Fruit fly (Drosophila melanogaster) whole organism, embryonic: ENCODE results near the gene CG13031.

Source experiments
- ATbp ChIP-seq: fragments of 200-800 bp; sonication (Bioruptor generic); optimal IDR thresholded peaks from 2 replicates; lab custom pipeline; 2017; ENCODE audit warnings: missing biosample characterization, mild to moderate bottlenecking, missing genetic modification characterization, missing genetic modification reagents
- Blimp-1 ChIP-seq: fragments of 200-800 bp; sonication (Bioruptor generic); optimal IDR thresholded peaks from 3 replicates; lab custom pipeline; 2018; ENCODE audit warnings: missing biosample characterization, missing genetic modification characterization, mild to moderate bottlenecking, moderate library complexity, missing genetic modification reagents
- C15 ChIP-seq: fragments of 200-800 bp; sonication (Bioruptor generic); IDR thresholded peaks from 3 replicates; pipeline ENCODE4 v1.3.6; 2022; ENCODE audit warnings: missing biosample characterization, missing genetic modification characterization
- CG10267 ChIP-seq: fragments of 200-800 bp; sonication (Bioruptor generic); optimal IDR thresholded peaks from 2 replicates; lab custom pipeline; 2018; ENCODE audit warnings: missing biosample characterization, mild to moderate bottlenecking, missing genetic modification characterization, moderate library complexity
- CG10366 ChIP-seq: fragments of 200-800 bp; sonication (Bioruptor generic); IDR thresholded peaks from 2 replicates; pipeline ENCODE4 v1.3.6; 2022; ENCODE audit warnings: missing biosample characterization, missing genetic modification characterization
- CG10979 ChIP-seq: fragments of 200-800 bp; sonication (Bioruptor generic); optimal IDR thresholded peaks from 2 replicates; lab custom pipeline; 2018; ENCODE audit warnings: missing biosample characterization, mild to moderate bottlenecking, missing genetic modification characterization, moderate library complexity
- CG11504 ChIP-seq: fragments of 200-800 bp; sonication (Bioruptor generic); optimal IDR thresholded peaks from 3 replicates; lab custom pipeline; 2019; ENCODE audit warnings: missing biosample characterization, mild to moderate bottlenecking, missing genetic modification characterization, moderate library complexity
- CG11696 ChIP-seq: fragments of 200-800 bp; sonication (Bioruptor generic); IDR thresholded peaks from 2 replicates; pipeline ENCODE4 v1.3.6; 2022; ENCODE audit warnings: missing biosample characterization, missing genetic modification characterization
- CG14667 ChIP-seq: fragments of 200-800 bp; sonication (Bioruptor generic); IDR thresholded peaks from 2 replicates; pipeline ENCODE4 v1.3.6; 2022; ENCODE audit warnings: missing biosample characterization, missing genetic modification characterization
- CG14710 ChIP-seq: fragments of 200-800 bp; sonication (Bioruptor generic); optimal IDR thresholded peaks from 3 replicates; lab custom pipeline; 2019; ENCODE audit warnings: missing biosample characterization, mild to moderate bottlenecking, missing genetic modification characterization, moderate library complexity
- CG1529 ChIP-seq: fragments of 200-800 bp; sonication (Bioruptor generic); optimal IDR thresholded peaks from 3 replicates; lab custom pipeline; 2018; ENCODE audit warnings: missing biosample characterization, missing genetic modification characterization
- CG17359 ChIP-seq: fragments of 200-800 bp; sonication (Bioruptor generic); optimal IDR thresholded peaks from 3 replicates; lab custom pipeline; 2018; ENCODE audit warnings: missing biosample characterization, mild to moderate bottlenecking, missing genetic modification characterization, moderate library complexity
- CG18262 ChIP-seq: fragments of 200-800 bp; optimal IDR thresholded peaks from 3 replicates; lab custom pipeline; 2019; ENCODE audit warnings: missing biosample characterization, mild to moderate bottlenecking, missing genetic modification characterization, moderate library complexity
- CG18619 ChIP-seq: fragments of 200-800 bp; sonication (Bioruptor generic); optimal IDR thresholded peaks from 3 replicates; lab custom pipeline; 2017; ENCODE audit warnings: missing biosample characterization, mild to moderate bottlenecking, missing genetic modification characterization
- CG2678 ChIP-seq: fragments of 200-800 bp; sonication (Bioruptor generic); optimal IDR thresholded peaks from 3 replicates; lab custom pipeline; 2019; ENCODE audit warnings: missing biosample characterization, mild to moderate bottlenecking, missing genetic modification characterization, moderate library complexity
- CG2712 ChIP-seq: fragments of 200-800 bp; optimal IDR thresholded peaks from 3 replicates; lab custom pipeline; 2019; ENCODE audit warnings: missing biosample characterization, mild to moderate bottlenecking, missing genetic modification characterization, moderate library complexity
- CG31441 ChIP-seq: fragments of 200-800 bp; sonication (Bioruptor generic); IDR thresholded peaks from 2 replicates; pipeline ENCODE4 v1.3.6; 2022; ENCODE audit warnings: missing biosample characterization, missing genetic modification characterization
- CG7839 ChIP-seq: fragments of 200-800 bp; sonication (Bioruptor generic); optimal IDR thresholded peaks from 3 replicates; lab custom pipeline; 2018; ENCODE audit warnings: missing biosample characterization, mild to moderate bottlenecking, missing genetic modification characterization, moderate library complexity
- D ChIP-seq, 2 experiments: fragments of 200-800 bp in 1 of 2; fragments of >200 bp in 1 of 2; sonication (Bioruptor generic) in 1 of 2; optimal IDR thresholded peaks; 2 replicates in 1 of 2; 3 replicates in 1 of 2; lab custom pipeline; 2017; ENCODE audit warnings: mild to moderate bottlenecking in 1 of 2, missing biosample characterization in 1 of 2, missing genetic modification characterization in 1 of 2, missing genetic modification reagents in 1 of 2
- Dfd ChIP-seq, 2 experiments: fragments of >200 bp; optimal IDR thresholded peaks; 2 replicates each; lab custom pipeline; 2017; ENCODE audit warnings: missing biosample characterization in 2 of 2, missing genetic modification characterization in 2 of 2
- Hey ChIP-seq: fragments of 200-800 bp; sonication (Bioruptor generic); optimal IDR thresholded peaks from 3 replicates; lab custom pipeline; 2018; ENCODE audit warnings: missing biosample characterization, mild to moderate bottlenecking, missing genetic modification characterization
- MESR4 ChIP-seq: fragments of 200-800 bp; sonication (Bioruptor generic); optimal IDR thresholded peaks from 2 replicates; lab custom pipeline; 2018; ENCODE audit warnings: missing biosample characterization, mild to moderate bottlenecking, missing genetic modification characterization, moderate library complexity
- Mes4 ChIP-seq: fragments of 200-800 bp; sonication (Bioruptor generic); optimal IDR thresholded peaks from 2 replicates; lab custom pipeline; 2016; ENCODE audit warnings: missing biosample characterization, missing genetic modification characterization
- Pdp1 ChIP-seq, 2 experiments: fragments of 200-800 bp; sonication (Bioruptor generic); optimal IDR thresholded peaks; 3 replicates each; lab custom pipeline; 2016; ENCODE audit warnings: missing biosample characterization in 2 of 2, missing genetic modification characterization in 2 of 2, mild to moderate bottlenecking in 1 of 2, moderate library complexity in 1 of 2
- Sox100B ChIP-seq: fragments of 200-800 bp; sonication (Bioruptor generic); optimal IDR thresholded peaks from 3 replicates; lab custom pipeline; 2018; ENCODE audit warnings: missing biosample characterization, mild to moderate bottlenecking, missing genetic modification characterization
- ac ChIP-seq: fragments of 200-800 bp; sonication (Bioruptor generic); optimal IDR thresholded peaks from 3 replicates; lab custom pipeline; 2017; ENCODE audit warnings: missing biosample characterization, mild to moderate bottlenecking, missing genetic modification characterization
- bsh ChIP-seq, 2 experiments: fragments of 200-800 bp; sonication (Bioruptor generic); optimal IDR thresholded peaks; 2 replicates each; lab custom pipeline; 2017 to 2018; ENCODE audit warnings: mild to moderate bottlenecking in 2 of 2, missing biosample characterization in 2 of 2, missing genetic modification characterization in 2 of 2, moderate library complexity in 1 of 2
- cad ChIP-seq: fragments of >200 bp; optimal IDR thresholded peaks from 2 replicates; lab custom pipeline; 2017; ENCODE audit warnings: missing biosample characterization, missing genetic modification characterization
- crp ChIP-seq, 2 experiments: fragments of 200-800 bp; sonication (Bioruptor generic); optimal IDR thresholded peaks; 2 replicates in 1 of 2; 3 replicates in 1 of 2; lab custom pipeline; 2017; ENCODE audit warnings: missing biosample characterization in 2 of 2, missing genetic modification characterization in 2 of 2, mild to moderate bottlenecking in 1 of 2, moderate library complexity in 1 of 2
- dmrt11E ChIP-seq: fragments of 200-800 bp; sonication (Bioruptor generic); optimal IDR thresholded peaks from 3 replicates; lab custom pipeline; 2018; ENCODE audit warnings: missing biosample characterization, mild to moderate bottlenecking, missing genetic modification characterization, moderate library complexity
- exex ChIP-seq: fragments of 200-800 bp; sonication (Bioruptor generic); optimal IDR thresholded peaks from 4 replicates; lab custom pipeline; 2018; ENCODE audit warnings: missing biosample characterization, mild to moderate bottlenecking, missing genetic modification characterization, moderate library complexity
- eyg ChIP-seq: fragments of 200-800 bp; sonication (Bioruptor generic); optimal IDR thresholded peaks from 3 replicates; lab custom pipeline; 2016; ENCODE audit warnings: missing biosample characterization, missing genetic modification characterization
- gcm ChIP-seq: fragments of 200-800 bp; sonication (Bioruptor generic); optimal IDR thresholded peaks from 2 replicates; lab custom pipeline; 2019; ENCODE audit warnings: missing biosample characterization, mild to moderate bottlenecking, missing genetic modification characterization, moderate library complexity
- gem ChIP-seq: fragments of 200-800 bp; sonication (Bioruptor generic); optimal IDR thresholded peaks from 2 replicates; lab custom pipeline; 2019; ENCODE audit warnings: missing biosample characterization, mild to moderate bottlenecking, missing genetic modification characterization, moderate library complexity
- jing ChIP-seq: fragments of 200-800 bp; sonication (Bioruptor generic); optimal IDR thresholded peaks from 2 replicates; lab custom pipeline; 2018; ENCODE audit warnings: missing biosample characterization, mild to moderate bottlenecking, missing genetic modification characterization
- lbe ChIP-seq: fragments of 200-800 bp; sonication (Bioruptor generic); optimal IDR thresholded peaks from 2 replicates; lab custom pipeline; 2016; ENCODE audit warnings: missing biosample characterization, mild to moderate bottlenecking, missing genetic modification characterization
- onecut ChIP-seq: fragments of 200-800 bp; sonication (Bioruptor generic); IDR thresholded peaks from 2 replicates; pipeline ENCODE4 v1.3.6; 2022; ENCODE audit warnings: missing biosample characterization, missing genetic modification characterization
- phol ChIP-seq: fragments of 200-800 bp; sonication (Bioruptor generic); optimal IDR thresholded peaks from 3 replicates; lab custom pipeline; 2018; ENCODE audit warnings: missing biosample characterization, mild to moderate bottlenecking, missing genetic modification characterization, moderate library complexity
- sens ChIP-seq: fragments of 200-800 bp; sonication (Bioruptor generic); peaks from one replicate; lab custom pipeline; 2016; ENCODE audit warnings: missing biosample characterization, missing genetic modification characterization
- trem ChIP-seq: fragments of 200-800 bp; optimal IDR thresholded peaks from 3 replicates; lab custom pipeline; 2019; ENCODE audit warnings: missing biosample characterization, mild to moderate bottlenecking, missing genetic modification characterization, moderate library complexity
- wek ChIP-seq: fragments of 200-800 bp; sonication (Bioruptor generic); optimal IDR thresholded peaks from 3 replicates; lab custom pipeline; 2018; ENCODE audit warnings: missing biosample characterization, mild to moderate bottlenecking, missing genetic modification characterization, moderate library complexity
- zfh1 ChIP-seq: fragments of 200-800 bp; sonication (Bioruptor generic); IDR thresholded peaks from 3 replicates; pipeline ENCODE4 v1.3.6; 2022; ENCODE audit warnings: missing biosample characterization, missing genetic modification characterization

Gene CG13031

DNA sequence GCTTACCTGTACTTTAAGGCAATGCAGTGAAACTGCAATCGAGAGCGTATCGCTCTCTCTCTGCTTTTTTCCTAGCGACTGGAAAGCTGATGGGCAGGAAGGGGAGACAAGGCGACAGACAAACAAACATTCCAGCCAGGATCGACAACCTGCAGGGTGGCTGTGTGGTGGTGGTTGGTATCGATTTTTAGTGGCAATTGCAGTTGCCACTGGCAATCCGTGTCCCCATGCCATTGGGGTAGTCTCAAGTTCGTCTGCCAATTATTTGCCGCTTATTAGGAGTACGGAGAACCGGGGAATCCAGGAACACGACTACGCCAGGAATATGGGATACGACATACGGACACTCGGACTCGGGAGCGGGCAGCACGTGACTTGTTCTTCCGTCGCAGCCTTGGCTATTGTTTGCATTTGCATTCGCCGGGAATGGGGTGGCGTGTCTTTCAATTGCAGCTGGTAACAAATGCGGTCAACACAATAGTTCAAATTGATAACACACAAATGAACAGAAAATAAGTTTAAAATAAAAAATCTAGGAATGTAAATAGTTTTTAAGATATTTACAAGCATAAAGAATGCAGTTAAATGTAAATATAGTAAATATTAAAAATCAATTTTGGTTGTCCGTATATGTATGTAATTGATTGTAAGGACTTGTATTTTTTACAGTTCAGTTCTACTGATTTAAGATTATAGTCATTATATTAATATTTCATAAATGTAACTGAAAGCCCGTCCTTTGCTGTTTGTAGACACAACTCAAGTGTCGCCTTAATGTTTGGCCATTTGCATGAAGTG, 22.1 kb downstream of the CG13031 start (continued):
- TF ChIP-seq zfh1 (GFP tag; lab: Robert Waterston, UW) (no peak), ATbp (GFP tag; lab: Kevin White, UChicago) (peak; percentile 17), gem (peak; percentile 29), Sox100B (GFP tag; lab: Kevin White, UChicago) (peak; percentile 30), CG31441 (GFP tag; lab: Robert Waterston, UW) (0 out of 2 replicates have a peak, but pooled peaks have one; percentile 17), jing (GFP tag; lab: Kevin White, UChicago) (no peak), D (optimal IDR thresholded peaks at IDR 0.05; lab: Kevin White, UChicago) (no peak), D (GFP tag; optimal IDR thresholded peaks at IDR 0.05; lab: Kevin White, UChicago) (peak; percentile 29), gcm (GFP tag; lab: Kevin White, UChicago) (no peak), phol (peak; percentile 68), CG1529 (no peak), CG11504 (tag; lab: Kevin White, UChicago) (peak; percentile 57), CG18619 (GFP tag; lab: Kevin White, UChicago) (no peak), Pdp1 (GFP tag; optimal IDR thresholded peaks at IDR 0.05; lab: Kevin White, UChicago) (no peak), Mes4 (no peak), exex (no peak), Blimp-1 (GFP tag; lab: Kevin White, UChicago) (peak; percentile 64), ac (no peak), CG14710 (tag; lab: Kevin White, UChicago) (peak; percentile 9), CG10267 (peak; percentile 59), CG2678 (tag; lab: Kevin White, UChicago) (peak; percentile 54), onecut (GFP tag; lab: Robert Waterston, UW) (peak; percentile 95), cad (GFP tag; lab: Kevin White, UChicago) (no peak), trem (tag; lab: Kevin White, UChicago) (peak; percentile 47), Dfd (GFP tag; optimal IDR thresholded peaks at IDR 0.05; lab: Kevin White, UChicago) (no peak), C15 (GFP tag; lab: Robert Waterston, UW) (no peak), wek (GFP tag; lab: Kevin White, UChicago) (no peak)

DNA sequence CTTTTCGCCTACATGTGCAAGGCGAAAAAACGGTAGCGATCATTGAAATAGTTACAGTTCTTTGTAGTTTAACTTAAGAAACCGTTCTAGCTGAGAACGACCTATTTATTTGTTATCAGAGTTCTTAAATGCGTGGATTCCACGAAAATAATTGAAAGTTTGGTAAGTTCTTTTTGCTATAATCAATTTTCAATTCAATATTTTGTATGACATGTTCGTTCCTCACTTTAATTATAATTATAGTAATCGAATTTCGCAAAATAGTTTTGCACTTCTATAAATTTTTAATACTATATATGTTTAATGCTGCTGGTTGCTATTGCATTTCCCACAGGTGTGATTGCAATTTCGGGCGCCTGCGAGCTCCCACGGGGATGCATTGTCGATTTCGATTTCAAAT, 23.7 kb downstream of the CG13031 start:
- TF ChIP-seq CG18262 (tag; lab: Kevin White, UChicago) (peak; percentile 12), eyg (GFP tag; lab: Kevin White, UChicago) (no peak), MESR4 (GFP tag; lab: Kevin White, UChicago) (no peak), CG31441 (GFP tag; lab: Robert Waterston, UW) (0 out of 2 replicates have a peak, but pooled peaks have one; percentile 25), CG10979 (tag; lab: Kevin White, UChicago) (peak; percentile 18), CG11504 (tag; lab: Kevin White, UChicago) (peak; percentile 19), bsh (GFP tag; optimal IDR thresholded peaks at IDR 0.05; lab: Kevin White, UChicago) (peak in 1 of 2 experiments; percentile 53), CG10366 (no peak), CG17359 (tag; lab: Kevin White, UChicago) (no peak), dmrt11E (peak; percentile 9), gem (peak; percentile 27), CG2712 (tag; lab: Kevin White, UChicago) (peak; percentile 7), sens (GFP tag; lab: Kevin White, UChicago) (peak; percentile 2), CG14667 (no peak), CG7839 (tag; lab: Kevin White, UChicago) (no peak), CG11696 (peak; percentile 10; the same call in 1 of the 2 replicates), lbe (peak; percentile 2), crp (GFP tag; optimal IDR thresholded peaks at IDR 0.05; lab: Kevin White, UChicago) (no peak), Hey (tag; lab: Kevin White, UChicago) (no peak), phol (peak; percentile 2), ac (no peak)
